Worm (Caenorhabditis elegans): ENCODE data around the gene egl-5.

The egl-5 gene

DNA sequence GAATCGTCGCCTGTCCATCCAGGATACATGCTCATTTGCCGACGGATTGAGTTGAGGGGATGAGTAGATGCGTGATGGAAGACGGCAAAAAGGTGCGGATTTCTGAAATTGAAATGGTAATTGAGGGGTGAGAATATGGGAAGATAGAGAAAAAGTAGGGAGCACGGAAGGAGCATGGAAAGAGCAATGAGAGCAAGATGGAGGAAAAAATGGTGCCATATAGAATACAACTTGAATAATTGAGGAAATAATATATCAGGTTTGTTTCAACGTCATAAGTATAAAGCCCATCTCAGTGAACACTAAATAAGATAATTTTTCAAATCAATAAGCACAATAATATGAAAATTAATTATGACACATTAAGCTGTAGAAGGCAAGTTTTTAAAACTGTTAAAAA is 30.8 kb upstream of the egl-5 start, which contains the start of gene mab-5:
TSS of gene mab-5 (minus strand) at position 101 of the 400 bp plus-strand sequence.
- TF ChIP-seq lin-40 (tag; optimal IDR thresholded peaks at IDR 0.05) (no peak), madf-8 (GFP tag; conservative IDR thresholded peaks at IDR 0.05) (no peak), lsl-1 (GFP tag; optimal IDR thresholded peaks at IDR 0.05) (no peak), B0035.1 (tag; optimal IDR thresholded peaks at IDR 0.05) (no peak), mes-4 (tag; optimal IDR thresholded peaks at IDR 0.05) (no peak), ceh-40 (GFP tag; IDR thresholded peaks at IDR 0.05) (no peak), rpc-1 (optimal IDR thresholded peaks at IDR 0.05) (no peak), rpc-1 (tag; optimal IDR thresholded peaks at IDR 0.05) (no peak)

DNA sequence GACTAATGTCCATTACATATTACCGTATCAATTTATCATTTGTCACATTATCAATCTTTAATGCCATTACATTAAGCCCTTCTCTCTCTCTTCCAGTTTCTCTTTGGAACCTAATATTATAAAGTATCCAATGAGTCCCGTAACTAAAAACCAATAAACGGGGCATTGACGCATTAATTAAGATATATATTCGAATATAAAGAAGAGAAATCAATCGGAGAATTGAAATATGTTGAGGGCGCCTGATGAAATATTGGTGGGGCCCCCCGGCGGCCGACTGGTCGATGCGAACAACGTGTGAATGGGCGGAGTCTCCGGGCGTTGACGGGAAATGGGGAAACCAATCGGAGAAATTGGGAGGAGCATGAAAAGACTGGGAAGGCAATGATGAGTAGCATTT is 30.0 kb upstream of the egl-5 start:
- no peak for TF ChIP-seq madf-6 (GFP tag; IDR thresholded peaks at IDR 0.05)
- no peak for TF ChIP-seq hsf-1 (GFP tag; IDR thresholded peaks at IDR 0.05)
- TF ChIP-seq hmg-1.2 (GFP tag; IDR thresholded peaks at IDR 0.05): no peak
- no peak for TF ChIP-seq F33H1.4 (GFP tag; IDR thresholded peaks at IDR 0.05)
- TF ChIP-seq mxl-1 (tag; optimal IDR thresholded peaks at IDR 0.05): no peak
- TF ChIP-seq F37B4.10 (GFP tag; IDR thresholded peaks at IDR 0.05): no peak

DNA sequence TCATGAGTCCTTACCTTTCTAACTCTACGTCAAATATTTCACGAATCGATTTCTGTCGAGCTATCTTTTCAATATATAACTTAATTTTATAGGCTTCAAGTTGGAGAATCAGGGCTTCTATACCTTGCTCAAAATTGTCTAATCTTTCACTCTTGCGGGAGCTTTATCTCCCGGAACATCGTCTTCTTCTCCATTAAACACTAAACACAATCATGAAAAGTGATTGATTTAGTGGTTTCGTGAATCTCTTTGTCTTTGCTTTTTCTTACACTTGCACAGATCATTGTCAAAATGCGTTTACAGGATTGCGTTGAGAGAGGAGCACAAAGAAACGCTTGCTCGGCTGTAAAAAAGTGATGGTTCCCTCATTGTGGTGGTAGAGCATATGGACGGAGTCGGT is 25.8 kb upstream of the egl-5 start:
- no peak for TF ChIP-seq hsf-1 (GFP tag; IDR thresholded peaks at IDR 0.05)
- no peak for TF ChIP-seq aptf-2 (GFP tag; conservative IDR thresholded peaks at IDR 0.05)
- no peak for TF ChIP-seq somi-1 (GFP tag; optimal IDR thresholded peaks at IDR 0.05)
- no peak for TF ChIP-seq ztf-26 (tag; optimal IDR thresholded peaks at IDR 0.05)
- TF ChIP-seq dpl-1 (GFP tag; optimal IDR thresholded peaks at IDR 0.05): no peak
- no peak for TF ChIP-seq tlf-1 (GFP tag; optimal IDR thresholded peaks at IDR 0.05)
- TF ChIP-seq K12H6.12 (tag; optimal IDR thresholded peaks at IDR 0.05): no peak
- TF ChIP-seq ceh-79 (tag; optimal IDR thresholded peaks at IDR 0.05): no peak
- TF ChIP-seq hlh-12 (tag; optimal IDR thresholded peaks at IDR 0.05): no peak
- no peak for TF ChIP-seq lsy-27 (tag; optimal IDR thresholded peaks at IDR 0.05; ENCODE audit: borderline replicate concordance, insufficient read depth)
- no peak for TF ChIP-seq rpc-1 (optimal IDR thresholded peaks at IDR 0.05)
- no peak for TF ChIP-seq rpc-1 (tag; optimal IDR thresholded peaks at IDR 0.05)
- no peak for TF ChIP-seq ama-1 (optimal IDR thresholded peaks at IDR 0.05)
- no peak for TF ChIP-seq ama-1 (GFP tag; optimal IDR thresholded peaks at IDR 0.05)
- TF ChIP-seq ztf-28 (GFP tag; IDR thresholded peaks at IDR 0.05): no peak
- TF ChIP-seq lir-1 (GFP tag; conservative IDR thresholded peaks at IDR 0.05): no peak
- TF ChIP-seq xnd-1 (tag; optimal IDR thresholded peaks at IDR 0.05): no peak
- no peak for TF ChIP-seq ztf-3 (GFP tag; optimal IDR thresholded peaks at IDR 0.05)
- no peak for TF ChIP-seq F57C9.4 (tag; optimal IDR thresholded peaks at IDR 0.05)
- no peak for TF ChIP-seq chd-7 (tag; optimal IDR thresholded peaks at IDR 0.05)
- no peak for TF ChIP-seq F22D6.2 (tag; optimal IDR thresholded peaks at IDR 0.05)
- no peak for TF ChIP-seq B0336.3 (GFP tag; IDR thresholded peaks at IDR 0.05)

DNA sequence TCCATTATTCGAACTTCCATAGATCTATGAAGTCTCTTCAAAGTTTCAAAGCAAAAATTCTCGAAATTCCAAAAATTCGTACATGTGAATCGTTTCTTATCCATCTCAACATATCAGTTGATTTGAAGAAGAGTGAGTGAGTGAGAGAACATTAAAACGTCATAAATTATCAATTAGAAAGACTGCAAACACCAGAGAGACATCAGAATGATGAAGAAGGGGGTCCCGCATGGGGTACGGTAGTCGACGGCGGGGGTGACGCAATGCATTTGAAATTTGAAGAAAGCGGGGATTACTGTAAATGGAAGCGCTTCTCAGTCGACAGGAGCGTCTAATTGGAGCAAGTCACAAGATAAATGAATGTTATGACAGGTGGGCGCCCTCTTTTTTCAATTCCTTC is 23.7 kb upstream of the egl-5 start:
- TF ChIP-seq lin-54 (GFP tag; optimal IDR thresholded peaks at IDR 0.05): no peak
- TF ChIP-seq snpc-1.3 (tag; optimal IDR thresholded peaks at IDR 0.05; ENCODE audit: insufficient read depth): no peak
- TF ChIP-seq F52B5.7 (tag; optimal IDR thresholded peaks at IDR 0.05): no peak
- no peak for TF ChIP-seq Y53G8AR.9 (GFP tag; conservative IDR thresholded peaks at IDR 0.05)
- TF ChIP-seq cebp-1 (GFP tag; IDR thresholded peaks at IDR 0.05): no peak
- TF ChIP-seq cebp-1 (tag; optimal IDR thresholded peaks at IDR 0.05): no peak
- TF ChIP-seq snpc-3.4 (tag; optimal IDR thresholded peaks at IDR 0.05): no peak
- no peak for TF ChIP-seq let-607 (tag; optimal IDR thresholded peaks at IDR 0.05)
- TF ChIP-seq Y79H2A.3 (GFP tag; conservative IDR thresholded peaks at IDR 0.05): no peak

Measured in whole organism, young adult.